Worm (Caenorhabditis elegans): ENCODE results near the gene D2045.7.

Gene D2045.7

ce11 chrIII:10461164-10461546 lies 18.1 kb upstream of the D2045.7 start, which contains the start of gene atx-2 (continued):
- peak; percentile 65 for TF ChIP-seq unc-86 (tag; optimal IDR thresholded peaks at IDR 0.05)
- peak; percentile 76 for TF ChIP-seq fkh-10 (GFP tag; optimal IDR thresholded peaks at IDR 0.05)
- peak; percentile 70 for TF ChIP-seq jun-1 (tag; optimal IDR thresholded peaks at IDR 0.05)
- TF ChIP-seq sup-37 (GFP tag; optimal IDR thresholded peaks at IDR 0.05): no peak
- TF ChIP-seq mab-9 (GFP tag; IDR thresholded peaks at IDR 0.05): peak; percentile 77
- peak; percentile 81 for TF ChIP-seq fkh-8 (tag; optimal IDR thresholded peaks at IDR 0.05)
- TF ChIP-seq xbp-1 (tag; optimal IDR thresholded peaks at IDR 0.05): peak; percentile 71
- peak; percentile 7 for TF ChIP-seq ces-1 (GFP tag; optimal IDR thresholded peaks at IDR 0.05)
- TF ChIP-seq grh-1 (GFP tag; IDR thresholded peaks at IDR 0.05): peak; percentile 60
- peak; percentile 11 for TF ChIP-seq C04F5.9 (tag; optimal IDR thresholded peaks at IDR 0.05)
- peak; percentile 41 for TF ChIP-seq lin-15B (tag; optimal IDR thresholded peaks at IDR 0.05)
- TF ChIP-seq nhr-85 (tag): peak; percentile 77
- no peak for TF ChIP-seq aly-2 (tag; optimal IDR thresholded peaks at IDR 0.05)
- TF ChIP-seq fos-1 (tag; optimal IDR thresholded peaks at IDR 0.05): no peak
- TF ChIP-seq lsy-2 (tag; optimal IDR thresholded peaks at IDR 0.05): peak; percentile 48 to 77
- TF ChIP-seq hpl-2 (GFP tag; optimal IDR thresholded peaks at IDR 0.05): peak; percentile 62
- no peak for TF ChIP-seq hlh-4 (tag; optimal IDR thresholded peaks at IDR 0.05)
- TF ChIP-seq nhr-11 (tag; optimal IDR thresholded peaks at IDR 0.05): no peak
- no peak for TF ChIP-seq zag-1 (tag; optimal IDR thresholded peaks at IDR 0.05)
- peak; percentile 60; the same call in 1 of the 2 replicates for TF ChIP-seq unc-98 (GFP tag; IDR thresholded peaks at IDR 0.05)
- TF ChIP-seq swsn-7 (tag; optimal IDR thresholded peaks at IDR 0.05): peak; percentile 81
- peak; percentile 6; the same call in 1 of the 2 replicates for TF ChIP-seq ceh-88 (GFP tag; IDR thresholded peaks at IDR 0.05)
- TF ChIP-seq ztf-11 (tag; optimal IDR thresholded peaks at IDR 0.05): peak in 1 of 2 experiments; percentile 73
- TF ChIP-seq F16B12.6 (tag; optimal IDR thresholded peaks at IDR 0.05): peak; percentile 55
- no peak for TF ChIP-seq ets-5 (GFP tag; IDR thresholded peaks at IDR 0.05)
- TF ChIP-seq nhr-84 (tag; optimal IDR thresholded peaks at IDR 0.05): no peak
- TF ChIP-seq isw-1 (GFP tag; IDR thresholded peaks at IDR 0.05): peak; percentile 65
- peak; percentile 19 for TF ChIP-seq lin-39 (tag; optimal IDR thresholded peaks at IDR 0.05)
- peak; percentile 65 for TF ChIP-seq unc-130 (tag; optimal IDR thresholded peaks at IDR 0.05)
- peak; percentile 46 for TF ChIP-seq zip-4 (GFP tag; optimal IDR thresholded peaks at IDR 0.05)
- no peak for TF ChIP-seq vab-15 (tag; optimal IDR thresholded peaks at IDR 0.05)
- TF ChIP-seq C16A3.4 (tag; optimal IDR thresholded peaks at IDR 0.05): peak; percentile 67
- TF ChIP-seq lin-35 (GFP tag; optimal IDR thresholded peaks at IDR 0.05): peak; percentile 54 to 62
- TF ChIP-seq tbx-2 (tag; optimal IDR thresholded peaks at IDR 0.05): peak; percentile 63
- peak; percentile 65 for TF ChIP-seq ztf-4 (tag; optimal IDR thresholded peaks at IDR 0.05)
- no peak for TF ChIP-seq unc-62 (GFP tag; optimal IDR thresholded peaks at IDR 0.05)
- peak; percentile 76 for TF ChIP-seq lir-3 (tag; optimal IDR thresholded peaks at IDR 0.05; ENCODE audit: poor library complexity)
- peak; percentile 75 to 76 for TF ChIP-seq efl-1 (optimal IDR thresholded peaks at IDR 0.05)
- TF ChIP-seq efl-1 (GFP tag; optimal IDR thresholded peaks at IDR 0.05 in 1 of 2): peak; percentile 61 to 97
- TF ChIP-seq hlh-17 (GFP tag; optimal IDR thresholded peaks at IDR 0.05; ENCODE audit: borderline replicate concordance): no peak
- no peak for TF ChIP-seq sox-4 (tag; optimal IDR thresholded peaks at IDR 0.05)
- peak; percentile 75 for TF ChIP-seq lin-13 (GFP tag; optimal IDR thresholded peaks at IDR 0.05)
- no peak for TF ChIP-seq pag-3 (tag; optimal IDR thresholded peaks at IDR 0.05; ENCODE audit: borderline replicate concordance, insufficient read depth)
- TF ChIP-seq nhr-20 (tag; optimal IDR thresholded peaks at IDR 0.05): peak; percentile 48
- TF ChIP-seq mdl-1 (tag; optimal IDR thresholded peaks at IDR 0.05): peak in 1 of 2 experiments; percentile 41
- TF ChIP-seq skn-1 (tag; optimal IDR thresholded peaks at IDR 0.05): peak; percentile 73
- no peak for TF ChIP-seq alr-1 (tag; optimal IDR thresholded peaks at IDR 0.05; ENCODE audit: borderline replicate concordance)
- TF ChIP-seq rnt-1 (tag; optimal IDR thresholded peaks at IDR 0.05): peak; percentile 96
- TF ChIP-seq pax-3 (tag; optimal IDR thresholded peaks at IDR 0.05): no peak
- TF ChIP-seq egl-27 (tag; optimal IDR thresholded peaks at IDR 0.05): no peak
- no peak for TF ChIP-seq ceh-63 (GFP tag; optimal IDR thresholded peaks at IDR 0.05)
- no peak for TF ChIP-seq fkh-4 (tag; optimal IDR thresholded peaks at IDR 0.05; ENCODE audit: borderline replicate concordance)
- peak; percentile 33 for TF ChIP-seq blmp-1 (tag; optimal IDR thresholded peaks at IDR 0.05)

Measured in whole organism, L1 larva.